Fruit fly (Drosophila melanogaster) whole organism, embryonic: ENCODE data around the gene ABCB7.
A peak's percentile ranks its signal among the peaks of the same experiment; 100 is the strongest.

Source experiments
- Bgb ChIP-seq: fragments of 200-800 bp; sonication (Bioruptor generic); IDR thresholded peaks from 2 replicates; pipeline ENCODE4 v1.3.6; 2022; ENCODE audit warnings: missing biosample characterization, missing genetic modification characterization; ENCODE audit not compliant: partially characterized antibody
- BtbVII ChIP-seq: fragments of 200-800 bp; sonication (Bioruptor generic); optimal IDR thresholded peaks from 3 replicates; lab custom pipeline; 2017; ENCODE audit warnings: missing biosample characterization, mild to moderate bottlenecking, missing genetic modification characterization
- CG10274 ChIP-seq: fragments of 200-800 bp; sonication (Bioruptor generic); optimal IDR thresholded peaks from 3 replicates; lab custom pipeline; 2017; ENCODE audit warnings: missing biosample characterization, mild to moderate bottlenecking, missing genetic modification characterization
- CG10979 ChIP-seq: fragments of 200-800 bp; sonication (Bioruptor generic); optimal IDR thresholded peaks from 2 replicates; lab custom pipeline; 2018; ENCODE audit warnings: missing biosample characterization, mild to moderate bottlenecking, missing genetic modification characterization, moderate library complexity
- CG13624 ChIP-seq: fragments of 200-800 bp; sonication (Bioruptor generic); optimal IDR thresholded peaks from 2 replicates; lab custom pipeline; 2016; ENCODE audit warnings: missing biosample characterization, missing genetic modification characterization
- CG15479 ChIP-seq: fragments of 200-800 bp; sonication (Bioruptor generic); optimal IDR thresholded peaks from 3 replicates; lab custom pipeline; 2019; ENCODE audit warnings: missing biosample characterization, mild to moderate bottlenecking, missing genetic modification characterization, moderate library complexity
- CG15514 ChIP-seq: fragments of 200-800 bp; sonication (Bioruptor generic); optimal IDR thresholded peaks from 3 replicates; lab custom pipeline; 2017; ENCODE audit warnings: missing biosample characterization, missing genetic modification characterization, mild to moderate bottlenecking, moderate library complexity, missing genetic modification reagents
- CG17328 ChIP-seq: fragments of 200-800 bp; sonication (Bioruptor generic); IDR thresholded peaks from 2 replicates; pipeline ENCODE4 v1.3.6; 2022; ENCODE audit warnings: missing biosample characterization, missing genetic modification characterization
- CG17385 ChIP-seq: fragments of 200-800 bp; sonication (Bioruptor generic); optimal IDR thresholded peaks from 3 replicates; lab custom pipeline; 2018; ENCODE audit warnings: missing biosample characterization, mild to moderate bottlenecking, missing genetic modification characterization
- CG17568 ChIP-seq: fragments of 200-800 bp; sonication (Bioruptor generic); optimal IDR thresholded peaks from 2 replicates; lab custom pipeline; 2018; ENCODE audit warnings: missing biosample characterization, mild to moderate bottlenecking, missing genetic modification characterization, moderate library complexity
- CG2199 ChIP-seq: fragments of 200-800 bp; sonication (Bioruptor generic); IDR thresholded peaks from 3 replicates; pipeline ENCODE4 v1.3.6; 2022; ENCODE audit warnings: missing biosample characterization, missing genetic modification characterization
- CG2712 ChIP-seq: fragments of 200-800 bp; optimal IDR thresholded peaks from 3 replicates; lab custom pipeline; 2019; ENCODE audit warnings: missing biosample characterization, mild to moderate bottlenecking, missing genetic modification characterization, moderate library complexity
- CG30431 ChIP-seq: fragments of 200-800 bp; sonication (Bioruptor generic); optimal IDR thresholded peaks from 2 replicates; lab custom pipeline; 2017; ENCODE audit warnings: missing biosample characterization, missing genetic modification characterization
- CG3163 ChIP-seq: fragments of 200-800 bp; sonication (Bioruptor generic); optimal IDR thresholded peaks from 3 replicates; lab custom pipeline; 2016; ENCODE audit warnings: missing biosample characterization, missing genetic modification characterization
- CG34422 ChIP-seq: fragments of 200-800 bp; sonication (Bioruptor generic); IDR thresholded peaks from 3 replicates; pipeline ENCODE4 v1.3.6; 2022; ENCODE audit warnings: missing biosample characterization, missing genetic modification characterization
- CG3847 ChIP-seq: fragments of 200-800 bp; sonication (Bioruptor generic); IDR thresholded peaks from 2 replicates; pipeline ENCODE4 v1.3.6; 2022; ENCODE audit warnings: missing biosample characterization, missing genetic modification characterization
- CG4328 ChIP-seq: fragments of 200-800 bp; sonication (Bioruptor generic); optimal IDR thresholded peaks from 3 replicates; lab custom pipeline; 2017; ENCODE audit warnings: missing biosample characterization, missing genetic modification reagents, missing genetic modification characterization
- CG4360 ChIP-seq: fragments of 200-800 bp; sonication (Bioruptor generic); IDR thresholded peaks from 2 replicates; pipeline ENCODE4 v1.3.6; 2022; ENCODE audit warnings: missing biosample characterization, missing genetic modification characterization
- Dll ChIP-seq: fragments of 200-800 bp; sonication (Bioruptor generic); IDR thresholded peaks from 4 replicates; pipeline ENCODE4 v1.3.6; 2022; ENCODE audit warnings: missing biosample characterization, missing genetic modification characterization; ENCODE audit not compliant: partially characterized antibody
- Eip74EF ChIP-seq, 2 experiments: fragments of 200-800 bp in 1 of 2; fragments of >200 bp in 1 of 2; sonication (Bioruptor generic) in 1 of 2; optimal IDR thresholded peaks; 2 replicates each; lab custom pipeline; 2017 to 2019; ENCODE audit warnings: missing biosample characterization in 2 of 2, missing genetic modification characterization in 2 of 2, mild to moderate bottlenecking in 1 of 2, moderate library complexity in 1 of 2
- Elba2 ChIP-seq: fragments of 200-800 bp; sonication (Bioruptor generic); optimal IDR thresholded peaks from 3 replicates; lab custom pipeline; 2016; ENCODE audit warnings: missing biosample characterization, missing genetic modification characterization
- Gug ChIP-seq: fragments of 200-800 bp; sonication (Bioruptor generic); IDR thresholded peaks from 4 replicates; pipeline ENCODE4 v1.3.6; 2022; ENCODE audit warnings: missing biosample characterization, missing genetic modification characterization
- HHEX ChIP-seq: fragments of 200-800 bp; sonication (Bioruptor generic); optimal IDR thresholded peaks from 3 replicates; lab custom pipeline; 2017; ENCODE audit warnings: missing biosample characterization, mild to moderate bottlenecking, missing genetic modification characterization, missing genetic modification reagents
- Hmr ChIP-seq: fragments of 200-800 bp; sonication (Bioruptor generic); optimal IDR thresholded peaks from 3 replicates; lab custom pipeline; 2017; ENCODE audit warnings: mild to moderate bottlenecking, missing biosample characterization, missing genetic modification reagents, missing genetic modification characterization
- Meics ChIP-seq: fragments of 200-800 bp; sonication (Bioruptor generic); optimal IDR thresholded peaks from 2 replicates; lab custom pipeline; 2017; ENCODE audit warnings: missing biosample characterization, mild to moderate bottlenecking, missing genetic modification characterization
- Oli ChIP-seq: fragments of 200-800 bp; sonication (Bioruptor generic); optimal IDR thresholded peaks from 2 replicates; lab custom pipeline; 2018; ENCODE audit warnings: missing biosample characterization, mild to moderate bottlenecking, missing genetic modification characterization, moderate library complexity
- Pdp1 ChIP-seq, 2 experiments: fragments of 200-800 bp; sonication (Bioruptor generic); optimal IDR thresholded peaks; 3 replicates each; lab custom pipeline; 2016; ENCODE audit warnings: missing biosample characterization in 2 of 2, missing genetic modification characterization in 2 of 2, mild to moderate bottlenecking in 1 of 2, moderate library complexity in 1 of 2
- Rfx ChIP-seq: fragments of 200-800 bp; sonication (Bioruptor generic); IDR thresholded peaks from 2 replicates; pipeline ENCODE4 v1.3.6; 2022; ENCODE audit warnings: missing biosample characterization, missing genetic modification characterization
- Side ChIP-seq: fragments of 200-800 bp; sonication (Bioruptor generic); optimal IDR thresholded peaks from 2 replicates; lab custom pipeline; 2016; ENCODE audit warnings: missing biosample characterization, missing genetic modification characterization
- Stat92E ChIP-seq, 3 experiments: fragments of >200 bp in 2 of 3; fragments of 200-800 bp in 1 of 3; sonication (Bioruptor generic) in 1 of 3; optimal IDR thresholded peaks; 2 replicates each; lab custom pipeline; 2017 to 2019; ENCODE audit warnings: missing biosample characterization in 3 of 3, missing genetic modification characterization in 3 of 3, mild to moderate bottlenecking in 1 of 3, moderate library complexity in 1 of 3
- corto ChIP-seq: fragments of 200-800 bp; sonication (Bioruptor generic); optimal IDR thresholded peaks from 2 replicates; lab custom pipeline; 2016; ENCODE audit warnings: missing biosample characterization, mild to moderate bottlenecking, missing genetic modification characterization, moderate library complexity
- dimm ChIP-seq: fragments of 200-800 bp; sonication (Bioruptor generic); IDR thresholded peaks from 2 replicates; pipeline ENCODE4 v1.3.6; 2022; ENCODE audit warnings: missing biosample characterization, missing genetic modification characterization
- exex ChIP-seq: fragments of 200-800 bp; sonication (Bioruptor generic); optimal IDR thresholded peaks from 4 replicates; lab custom pipeline; 2018; ENCODE audit warnings: missing biosample characterization, mild to moderate bottlenecking, missing genetic modification characterization, moderate library complexity
- hbn ChIP-seq: fragments of 200-800 bp; sonication (Bioruptor generic); IDR thresholded peaks from 2 replicates; pipeline ENCODE4 v1.3.6; 2022; ENCODE audit warnings: missing biosample characterization, missing genetic modification characterization; ENCODE audit not compliant: partially characterized antibody
- inv ChIP-seq: fragments of 200-800 bp; sonication (Bioruptor generic); IDR thresholded peaks from 2 replicates; pipeline ENCODE4 v1.3.6; 2022; ENCODE audit warnings: missing biosample characterization, missing genetic modification characterization; ENCODE audit not compliant: partially characterized antibody
- kah ChIP-seq: fragments of 200-800 bp; sonication (Bioruptor generic); optimal IDR thresholded peaks from 2 replicates; lab custom pipeline; 2018; ENCODE audit warnings: missing biosample characterization, mild to moderate bottlenecking, missing genetic modification characterization
- kni ChIP-seq: fragments of 200-800 bp; sonication (Bioruptor generic); optimal IDR thresholded peaks from 3 replicates; lab custom pipeline; 2017; ENCODE audit warnings: mild to moderate bottlenecking, missing biosample characterization, missing genetic modification reagents, missing genetic modification characterization
- lbe ChIP-seq: fragments of 200-800 bp; sonication (Bioruptor generic); optimal IDR thresholded peaks from 2 replicates; lab custom pipeline; 2016; ENCODE audit warnings: missing biosample characterization, mild to moderate bottlenecking, missing genetic modification characterization
- lov ChIP-seq, 2 experiments: fragments of 200-800 bp in 1 of 2; fragments of >200 bp in 1 of 2; sonication (Bioruptor generic) in 1 of 2; IDR thresholded peaks in 1 of 2; optimal IDR thresholded peaks in 1 of 2; 2 replicates in 1 of 2; 3 replicates in 1 of 2; pipeline versions ENCODE4 v1.3.6 to Lab custom; 2017 to 2022; ENCODE audit warnings: missing biosample characterization in 1 of 2, missing genetic modification characterization in 1 of 2
- mirr ChIP-seq: fragments of 200-800 bp; sonication (Bioruptor generic); optimal IDR thresholded peaks from 3 replicates; lab custom pipeline; 2018; ENCODE audit warnings: missing biosample characterization, mild to moderate bottlenecking, missing genetic modification characterization
- pho ChIP-seq: fragments of 200-800 bp; sonication (Bioruptor generic); optimal IDR thresholded peaks from 2 replicates; lab custom pipeline; 2016; ENCODE audit warnings: missing biosample characterization, missing genetic modification characterization
- ranshi ChIP-seq: fragments of 200-800 bp; sonication (Bioruptor generic); IDR thresholded peaks from 2 replicates; pipeline ENCODE4 v1.3.6; 2022; ENCODE audit warnings: missing biosample characterization, missing genetic modification characterization
- trh ChIP-seq: fragments of 200-800 bp; sonication (Bioruptor generic); optimal IDR thresholded peaks from 2 replicates; lab custom pipeline; 2016; ENCODE audit warnings: missing biosample characterization, missing genetic modification characterization
- yki ChIP-seq: fragments of >200 bp; optimal IDR thresholded peaks from 3 replicates; lab custom pipeline; 2018
- z ChIP-seq: fragments of 200-800 bp; sonication (Bioruptor generic); IDR thresholded peaks from 3 replicates; pipeline ENCODE4 v1.3.6; 2022; ENCODE audit warnings: missing biosample characterization, missing genetic modification characterization

The ABCB7 gene

dm6 chr3L:1586266-1587054, 31.8 kb upstream of the ABCB7 start (continued):
- TF ChIP-seq exex (tag; lab: Kevin White, UChicago) (peak; percentile 59), CG15514 (peak; percentile 24), trh (GFP tag; lab: Kevin White, UChicago) (no peak), Meics (peak; percentile 36), ranshi (GFP tag; lab: Robert Waterston, UW) (peak; percentile 8; the same call in 1 of the 2 replicates), CG17385 (GFP tag; lab: Kevin White, UChicago) (no peak), Eip74EF (GFP tag; optimal IDR thresholded peaks at IDR 0.05; lab: Kevin White, UChicago) (peak in 1 of 2 experiments; percentile 35), CG10979 (tag; lab: Kevin White, UChicago) (no peak), lov (optimal IDR thresholded peaks at IDR 0.05; lab: Kevin White, UChicago) (no peak), lov (GFP tag; IDR thresholded peaks at IDR 0.05; lab: Robert Waterston, UW) (0 out of 3 replicates have a peak, but pooled peaks have one; percentile 54), Side (GFP tag; lab: Kevin White, UChicago) (peak; percentile 9), CG15479 (GFP tag; lab: Kevin White, UChicago) (peak; percentile 58), CG2712 (tag; lab: Kevin White, UChicago) (peak; percentile 3), Stat92E (GFP tag; optimal IDR thresholded peaks at IDR 0.05; lab: Kevin White, UChicago) (peak in 1 of 3 experiments; percentile 61), Dll (GFP tag; lab: Robert Waterston, UW) (peak; percentile 70; the same call in 3 of the 4 replicates), HHEX (GFP tag; lab: Kevin White, UChicago) (peak; percentile 46), lbe (GFP tag; lab: Kevin White, UChicago) (peak; percentile 78), Pdp1 (GFP tag; optimal IDR thresholded peaks at IDR 0.05; lab: Kevin White, UChicago) (peak in 1 of 2 experiments; percentile 78), yki (lab: Kevin White, UChicago) (peak; percentile 99), CG10274 (GFP tag; lab: Kevin White, UChicago) (no peak), inv (GFP tag; lab: Robert Waterston, UW) (peak; percentile 20; the same call in 1 of the 2 replicates), CG34422 (0 out of 3 replicates have a peak, but pooled peaks have one; percentile 42), z (GFP tag; lab: Robert Waterston, UW) (peak; percentile 99), kah (peak; percentile 33), Hmr (GFP tag; lab: Kevin White, UChicago) (peak; percentile 24), corto (GFP tag; lab: Kevin White, UChicago) (peak; percentile 10), CG2199 (GFP tag; lab: Robert Waterston, UW) (peak; percentile 61; the same call in 1 of the 3 replicates), pho (GFP tag; lab: Kevin White, UChicago) (no peak), BtbVII (GFP tag; lab: Kevin White, UChicago) (peak; percentile 38), hbn (GFP tag; lab: Robert Waterston, UW) (peak; percentile 58), CG30431 (GFP tag; lab: Kevin White, UChicago) (no peak), CG17568 (GFP tag; lab: Kevin White, UChicago) (peak; percentile 12), CG17328 (GFP tag; lab: Robert Waterston, UW) (peak; percentile 24; the same call in 1 of the 2 replicates), Rfx (GFP tag; lab: Robert Waterston, UW) (peak; percentile 44; the same call in 1 of the 2 replicates)

- TF ChIP-seq CG4360 (GFP tag; lab: Robert Waterston, UW) (peak; percentile 59; the same call in 1 of the 2 replicates), Gug (GFP tag; lab: Robert Waterston, UW) (peak; percentile 87), dimm (GFP tag; lab: Robert Waterston, UW) (0 out of 2 replicates have a peak, but pooled peaks have one; percentile 37), mirr (peak; percentile 84), CG4328 (GFP tag; lab: Kevin White, UChicago) (peak; percentile 64), Bgb (no peak), Elba2 (GFP tag; lab: Kevin White, UChicago) (no peak), CG3163 (GFP tag; lab: Kevin White, UChicago) (peak; percentile 51), HHEX (GFP tag; lab: Kevin White, UChicago) (peak; percentile 86), kni (GFP tag; lab: Kevin White, UChicago) (no peak), Oli (tag; lab: Kevin White, UChicago) (peak; percentile 81), CG3847 (GFP tag; lab: Robert Waterston, UW) (peak; percentile 89), CG13624 (GFP tag; lab: Kevin White, UChicago) (peak; percentile 87)
Measured at dm6 chr3L:1587140-1587849, 30.9 kb upstream of the ABCB7 start.
